Fruit fly (Drosophila melanogaster) whole organism, adult: ENCODE data around the gene SerRS-m.

Source experiments
- CG7101 ChIP-seq: fragments of 200-800 bp; sonication (Bioruptor generic); optimal IDR thresholded peaks from 2 replicates; lab custom pipeline; 2018; ENCODE audit warnings: missing biosample characterization, mild to moderate bottlenecking, missing genetic modification characterization, moderate library complexity
- Mnt ChIP-seq: fragments of 200-800 bp; sonication (Bioruptor generic); optimal IDR thresholded peaks from 2 replicates; lab custom pipeline; 2016; ENCODE audit warnings: missing biosample characterization, mild to moderate bottlenecking, missing genetic modification characterization
- cnc ChIP-seq, 2 experiments: fragments of >200 bp; optimal IDR thresholded peaks; 2 replicates each; lab custom pipeline; 2017

The SerRS-m gene

DNA sequence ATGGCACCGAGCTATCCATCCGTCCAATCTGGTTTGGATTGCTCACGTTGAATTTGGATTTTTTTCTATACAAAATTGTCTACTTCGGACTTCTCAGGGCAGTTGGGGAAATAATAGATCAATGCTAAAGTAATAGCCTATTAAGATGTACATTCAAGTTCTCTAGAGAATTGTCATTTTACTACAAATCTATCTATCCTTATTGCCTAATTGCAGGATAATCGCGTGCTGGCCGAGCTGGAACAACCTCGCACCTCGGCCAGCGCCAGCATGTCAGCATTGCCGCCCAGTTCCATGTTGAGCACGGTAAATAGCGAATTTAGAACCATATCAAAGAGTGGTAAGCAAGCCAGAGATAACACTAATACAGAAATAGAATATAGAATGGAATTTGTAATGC is 42.4 kb downstream of the SerRS-m start, which contains the start of gene h-cup:
Gene h-cup (minus strand): TSS at position 101 of the 400 bp plus-strand sequence.
- TF ChIP-seq CG7101 (tag; lab: Kevin White, UChicago) = no peak
- TF ChIP-seq Mnt (GFP tag; lab: Kevin White, UChicago) = no peak
- no peak for TF ChIP-seq cnc (optimal IDR thresholded peaks at IDR 0.05; lab: Kevin White, UChicago)
